Fruit fly (Drosophila melanogaster) whole organism, larva: ENCODE measurements around the gene CG31139.

Source experiments
- noc ChIP-seq: fragments of 200-800 bp; sonication (Bioruptor generic); optimal IDR thresholded peaks from 3 replicates; lab custom pipeline; 2019; ENCODE audit warnings: missing biosample characterization, mild to moderate bottlenecking, missing genetic modification characterization, moderate library complexity

Gene CG31139

DNA sequence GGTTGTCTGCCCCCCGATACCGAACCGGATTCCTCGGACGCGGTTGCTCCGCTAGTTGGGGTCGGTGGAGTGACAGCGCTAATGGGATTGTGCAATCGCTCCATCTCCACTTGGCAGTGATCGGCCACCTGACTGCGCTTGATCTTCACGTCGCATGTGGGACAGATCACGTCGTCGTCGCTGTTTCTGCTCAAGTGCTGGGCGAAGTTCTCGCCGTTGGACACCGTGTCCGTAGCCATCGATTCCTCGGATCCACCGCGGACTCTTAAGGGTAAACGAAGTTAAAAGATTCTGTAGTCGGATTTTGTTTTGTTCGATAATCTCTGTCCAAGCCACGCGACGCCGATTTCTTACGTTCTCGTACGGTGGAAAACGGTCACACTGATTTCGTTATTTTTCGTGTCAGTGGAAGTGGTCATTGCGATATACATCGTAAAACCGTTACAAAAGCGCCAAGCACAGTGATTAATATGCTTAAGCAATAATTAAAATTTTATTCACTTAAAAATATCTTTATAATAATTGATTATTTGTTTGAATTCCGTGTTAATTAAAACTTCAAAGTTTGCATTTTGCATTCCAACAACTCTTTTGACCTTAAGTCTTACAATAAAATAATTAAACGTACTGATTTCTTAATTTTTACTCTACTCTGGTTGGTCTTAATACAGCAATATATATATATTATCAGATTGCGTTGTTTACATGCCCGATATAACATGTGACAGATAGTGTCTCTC, 22.7 kb downstream of the CG31139 start, which contains the start of gene RNF220:
RNF220 (minus strand) TSS at position 384 of the 740 bp plus-strand sequence.
- TF ChIP-seq noc (tag; lab: Kevin White, UChicago) = no peak

DNA sequence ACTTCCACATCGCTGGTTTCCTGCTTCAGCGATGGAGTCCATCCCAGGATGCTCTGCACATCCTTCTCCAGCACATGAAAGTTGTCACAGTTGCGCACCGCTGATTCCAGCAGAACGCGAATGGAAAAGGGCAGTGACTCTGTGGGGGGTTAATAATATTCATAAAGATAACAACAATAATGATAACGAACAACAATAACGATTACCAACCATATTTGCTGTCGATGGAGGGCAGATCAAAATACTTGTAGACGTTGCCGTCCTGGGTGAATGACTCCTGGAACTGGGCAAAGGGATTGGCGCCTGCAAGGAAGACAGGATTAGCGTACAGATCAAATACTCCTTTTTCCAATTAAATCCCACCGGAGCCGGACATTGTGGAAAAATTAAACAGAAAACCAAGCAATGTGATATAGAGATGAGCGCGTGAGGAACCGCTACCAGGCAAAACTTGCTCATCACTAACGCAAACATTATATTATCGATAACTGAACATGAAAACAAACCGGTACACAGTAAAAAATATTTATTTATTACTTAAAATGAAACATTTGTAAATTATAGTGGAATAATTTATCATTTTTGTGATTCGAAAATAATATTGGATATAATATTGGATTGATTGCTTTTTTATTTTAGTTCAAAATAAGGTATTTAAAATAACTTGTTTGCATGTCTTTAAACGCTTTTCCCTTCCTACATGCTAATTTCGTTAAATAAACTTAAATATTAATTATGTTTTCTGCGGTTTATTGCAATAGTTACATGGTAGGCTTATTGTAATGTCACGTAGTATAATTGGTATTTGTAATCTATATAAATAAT, 24.5 kb downstream of the CG31139 start, which contains the start of gene Irp-1A:
Irp-1A (minus strand) TSS at position 439 of the 825 bp plus-strand sequence.
- TF ChIP-seq noc (tag; lab: Kevin White, UChicago) = peak; percentile 58

- TF ChIP-seq noc (tag; lab: Kevin White, UChicago) = no peak
Measured at dm6 chr3R:22720808-22721306, 28.0 kb downstream of the CG31139 start, which contains the start of gene wge. Gene wge, minus strand, starts transcription at chr3R:22721150.

- no peak for TF ChIP-seq noc (tag; lab: Kevin White, UChicago)
Measured at dm6 chr3R:22719607-22719949, 29.3 kb downstream of the CG31139 start.

DNA sequence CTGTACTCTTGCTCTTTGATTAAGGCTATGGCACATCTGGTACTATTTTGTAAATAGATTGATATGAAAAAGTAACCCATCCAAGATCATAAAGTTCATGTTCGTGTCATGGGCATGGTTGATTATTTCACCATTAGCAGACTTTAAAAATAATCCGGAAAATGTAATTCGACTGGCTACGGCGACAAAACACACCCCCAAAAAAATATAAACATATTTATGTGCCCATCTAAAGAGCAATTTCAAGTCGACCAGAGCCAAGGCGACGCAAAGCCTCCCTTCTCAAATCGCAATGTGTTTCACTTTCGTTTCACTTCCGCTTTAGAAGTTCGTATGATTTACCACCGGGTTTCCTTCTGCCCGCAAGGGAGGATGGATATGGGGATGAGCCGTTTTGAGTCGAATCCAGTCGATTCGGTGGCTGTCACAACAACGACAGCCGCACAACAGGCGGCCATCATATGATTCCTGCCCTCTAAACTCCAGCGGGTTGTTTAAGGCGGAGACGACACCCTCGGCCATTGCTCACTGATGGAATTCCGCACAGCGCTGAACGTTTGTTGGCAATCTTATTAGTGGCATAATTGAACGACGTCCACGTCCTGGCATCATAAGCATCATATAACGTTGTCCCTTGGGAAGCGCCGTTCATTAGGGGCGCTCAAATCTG, 29.8 kb downstream of the CG31139 start:
- no peak for TF ChIP-seq noc (tag; lab: Kevin White, UChicago)

DNA sequence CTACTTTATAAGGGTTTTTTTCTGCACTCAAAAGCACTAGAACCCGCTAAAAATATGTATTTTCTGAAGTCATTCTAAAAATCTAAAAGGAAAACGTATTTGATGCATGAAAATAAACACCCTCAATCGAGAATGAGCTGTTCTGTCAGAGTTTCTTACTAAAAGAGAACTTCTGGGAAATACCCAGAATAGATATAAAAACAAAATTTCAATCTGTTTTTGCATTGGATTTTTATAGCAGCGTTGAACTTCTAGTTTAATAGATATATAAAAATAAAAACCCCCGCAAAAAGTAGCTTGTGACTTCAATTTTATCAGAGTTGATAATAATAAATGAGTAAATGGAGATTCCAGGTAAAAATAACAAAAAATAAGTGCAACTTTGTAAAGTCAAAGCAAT, 30.5 kb downstream of the CG31139 start:
- no peak for TF ChIP-seq noc (tag; lab: Kevin White, UChicago)

- TF ChIP-seq noc (tag; lab: Kevin White, UChicago) = no peak
Measured at dm6 chr3R:22717863-22718262, 31.0 kb downstream of the CG31139 start.

dm6 chr3R:22710662-22711061, 38.2 kb downstream of the CG31139 start, which contains the start of gene CG4907:
Gene CG4907, minus strand, starts transcription at chr3R:22710762.
- TF ChIP-seq noc (tag; lab: Kevin White, UChicago) = no peak

DNA sequence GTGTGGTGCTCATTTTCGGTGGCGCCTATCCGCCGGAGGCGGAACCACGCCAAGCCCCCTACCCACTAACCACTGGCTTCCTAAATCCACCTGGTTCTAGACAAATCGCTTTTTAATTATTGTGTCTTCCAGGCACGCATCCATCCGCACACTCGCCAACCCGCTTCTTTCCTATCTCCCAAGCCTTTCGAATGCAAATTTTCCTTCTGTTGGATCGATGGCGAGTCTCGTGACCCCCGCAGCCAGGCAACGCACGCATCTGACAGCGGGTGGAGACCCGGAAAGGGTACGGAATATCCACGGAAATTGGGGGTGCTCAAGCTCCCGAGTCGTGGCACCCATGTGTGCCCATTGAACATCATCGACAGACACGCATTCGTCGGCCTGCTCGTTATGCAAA, 41.7 kb downstream of the CG31139 start, which contains the start of gene CG13842:
CG13842 (minus strand) TSS at position 101 of the 400 bp plus-strand sequence.
- TF ChIP-seq noc (tag; lab: Kevin White, UChicago) = no peak

DNA sequence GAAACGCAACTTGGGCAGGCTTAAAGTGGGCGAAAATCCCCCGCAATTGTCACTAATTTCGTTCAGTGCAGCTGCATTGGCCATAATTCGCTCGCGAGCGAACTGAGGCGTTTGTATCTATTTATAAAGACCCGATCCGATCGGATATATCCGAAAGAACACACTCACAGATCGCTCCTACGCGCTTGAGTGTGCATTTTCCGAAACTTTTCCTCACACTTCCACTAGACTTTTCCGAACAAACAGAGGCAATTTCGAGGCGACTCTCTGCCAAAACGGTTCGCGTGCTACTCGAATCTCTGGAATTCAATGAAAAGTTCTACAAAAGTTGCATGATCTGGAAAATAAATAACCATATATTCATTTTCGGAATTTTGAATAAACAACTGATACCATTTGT, 47.1 kb downstream of the CG31139 start, which contains the start of the genes CG6972 and CCAP:
CG6972 (plus strand) TSS at position 215 of the 400 bp plus-strand sequence.
CCAP (minus strand) TSS at position 292 of the 400 bp plus-strand sequence.
- no peak for TF ChIP-seq noc (tag; lab: Kevin White, UChicago)

dm6 chr3R:22698208-22698607, 50.6 kb downstream of the CG31139 start, which contains the start of gene Cyp6d4:
Gene Cyp6d4, plus strand, starts transcription at chr3R:22698319.
- no peak for TF ChIP-seq noc (tag; lab: Kevin White, UChicago)
